Fruit fly (Drosophila melanogaster) whole organism, embryonic: ENCODE results near the gene Cul6.

ENCODE experiments used
- Bgb ChIP-seq: fragments of 200-800 bp; sonication (Bioruptor generic); IDR thresholded peaks from 2 replicates; pipeline ENCODE4 v1.3.6; 2022; ENCODE audit warnings: missing biosample characterization, missing genetic modification characterization; ENCODE audit not compliant: partially characterized antibody
- CG10209 ChIP-seq: fragments of 200-800 bp; sonication (Bioruptor generic); optimal IDR thresholded peaks from 3 replicates; lab custom pipeline; 2017; ENCODE audit warnings: missing biosample characterization, mild to moderate bottlenecking, missing genetic modification characterization, missing genetic modification reagents
- CG10959 ChIP-seq: fragments of 200-800 bp; sonication (Bioruptor generic); IDR thresholded peaks from 2 replicates; pipeline ENCODE4 v1.3.6; 2022; ENCODE audit warnings: missing biosample characterization, missing genetic modification characterization
- CG11085 ChIP-seq: fragments of 200-800 bp; sonication (Bioruptor generic); IDR thresholded peaks from 2 replicates; pipeline ENCODE4 v1.3.6; 2022; ENCODE audit warnings: missing biosample characterization, missing genetic modification characterization
- CG11398 ChIP-seq: fragments of 200-800 bp; sonication (Bioruptor generic); optimal IDR thresholded peaks from 2 replicates; lab custom pipeline; 2016; ENCODE audit warnings: missing biosample characterization, missing genetic modification characterization
- CG12299 ChIP-seq: fragments of 200-800 bp; sonication (Bioruptor generic); optimal IDR thresholded peaks from 2 replicates; lab custom pipeline; 2018; ENCODE audit warnings: missing biosample characterization, mild to moderate bottlenecking, missing genetic modification characterization
- CG13296 ChIP-seq: fragments of 200-800 bp; sonication (Bioruptor generic); optimal IDR thresholded peaks from 3 replicates; lab custom pipeline; 2018; ENCODE audit warnings: missing biosample characterization, mild to moderate bottlenecking, missing genetic modification characterization
- CG17328 ChIP-seq: fragments of 200-800 bp; sonication (Bioruptor generic); IDR thresholded peaks from 2 replicates; pipeline ENCODE4 v1.3.6; 2022; ENCODE audit warnings: missing biosample characterization, missing genetic modification characterization
- CG1832 ChIP-seq: fragments of 200-800 bp; sonication (Bioruptor generic); optimal IDR thresholded peaks from 2 replicates; lab custom pipeline; 2017; ENCODE audit warnings: missing biosample characterization, mild to moderate bottlenecking, missing genetic modification characterization, inconsistent platforms
- CG18476 ChIP-seq: fragments of 200-800 bp; sonication (Bioruptor generic); optimal IDR thresholded peaks from 2 replicates; lab custom pipeline; 2016; ENCODE audit warnings: missing biosample characterization, mild to moderate bottlenecking, missing genetic modification characterization
- CG2678 ChIP-seq: fragments of 200-800 bp; sonication (Bioruptor generic); optimal IDR thresholded peaks from 3 replicates; lab custom pipeline; 2019; ENCODE audit warnings: missing biosample characterization, mild to moderate bottlenecking, missing genetic modification characterization, moderate library complexity
- CG31365 ChIP-seq: fragments of 200-800 bp; sonication (Bioruptor generic); optimal IDR thresholded peaks from 2 replicates; lab custom pipeline; 2018; ENCODE audit warnings: missing biosample characterization, mild to moderate bottlenecking, missing genetic modification characterization
- CG43689 ChIP-seq: fragments of 200-800 bp; sonication (Bioruptor generic); IDR thresholded peaks from 2 replicates; pipeline ENCODE4 v1.3.6; 2022; ENCODE audit warnings: missing biosample characterization, missing genetic modification characterization
- CG4617 ChIP-seq: fragments of 200-800 bp; sonication (Bioruptor generic); optimal IDR thresholded peaks from 3 replicates; lab custom pipeline; 2016; ENCODE audit warnings: missing biosample characterization, missing genetic modification characterization, borderline replicate concordance
- CG7271 ChIP-seq: fragments of 200-800 bp; sonication (Bioruptor generic); optimal IDR thresholded peaks from 2 replicates; lab custom pipeline; 2018; ENCODE audit warnings: missing biosample characterization, mild to moderate bottlenecking, missing genetic modification characterization, moderate library complexity
- CG7372 ChIP-seq: fragments of 200-800 bp; sonication (Bioruptor generic); IDR thresholded peaks from 2 replicates; pipeline ENCODE4 v1.3.6; 2022; ENCODE audit warnings: missing biosample characterization, missing genetic modification characterization
- CG7745 ChIP-seq: fragments of 200-800 bp; sonication (Bioruptor generic); optimal IDR thresholded peaks from 2 replicates; lab custom pipeline; 2018; ENCODE audit warnings: missing biosample characterization, mild to moderate bottlenecking, missing genetic modification characterization, moderate library complexity
- CG8290 ChIP-seq, 3 experiments: fragments of 200-800 bp; sonication (Bioruptor generic); optimal IDR thresholded peaks; 2 replicates each; lab custom pipeline; 2016 to 2019; ENCODE audit warnings: missing biosample characterization in 3 of 3, missing genetic modification characterization in 3 of 3, mild to moderate bottlenecking in 2 of 3, moderate library complexity in 1 of 3
- Dbx ChIP-seq: fragments of 200-800 bp; sonication (Bioruptor generic); IDR thresholded peaks from 3 replicates; pipeline ENCODE4 v1.3.6; 2022; ENCODE audit warnings: missing biosample characterization, missing genetic modification characterization
- Dip2 ChIP-seq: fragments of 200-800 bp; sonication (Bioruptor generic); IDR thresholded peaks from 2 replicates; pipeline ENCODE4 v1.3.6; 2022; ENCODE audit warnings: missing biosample characterization, missing genetic modification characterization
- Fer3 ChIP-seq: fragments of 200-800 bp; sonication (Bioruptor generic); optimal IDR thresholded peaks from 2 replicates; lab custom pipeline; 2018; ENCODE audit warnings: missing biosample characterization, mild to moderate bottlenecking, missing genetic modification characterization, moderate library complexity
- Hand ChIP-seq: fragments of 200-800 bp; sonication (Bioruptor generic); optimal IDR thresholded peaks from 2 replicates; lab custom pipeline; 2017; ENCODE audit warnings: mild to moderate bottlenecking, missing biosample characterization, missing genetic modification reagents, missing genetic modification characterization
- Hmr ChIP-seq: fragments of 200-800 bp; sonication (Bioruptor generic); optimal IDR thresholded peaks from 3 replicates; lab custom pipeline; 2017; ENCODE audit warnings: mild to moderate bottlenecking, missing biosample characterization, missing genetic modification reagents, missing genetic modification characterization
- Jarid2 ChIP-seq: fragments of 200-800 bp; sonication (Bioruptor generic); optimal IDR thresholded peaks from 3 replicates; lab custom pipeline; 2017; ENCODE audit warnings: mild to moderate bottlenecking, missing biosample characterization, missing genetic modification reagents, missing genetic modification characterization
- NFAT ChIP-seq: fragments of 200-800 bp; sonication (Bioruptor generic); IDR thresholded peaks from 2 replicates; pipeline ENCODE4 v1.3.6; 2022; ENCODE audit warnings: missing biosample characterization, missing genetic modification characterization
- Neu2 ChIP-seq: fragments of 200-800 bp; sonication (Bioruptor generic); optimal IDR thresholded peaks from 3 replicates; lab custom pipeline; 2016; ENCODE audit warnings: missing biosample characterization, missing genetic modification characterization, borderline replicate concordance
- Nf-YA ChIP-seq: fragments of 200-800 bp; sonication (Bioruptor generic); IDR thresholded peaks from 2 replicates; pipeline ENCODE4 v1.3.6; 2022; ENCODE audit warnings: missing biosample characterization, missing genetic modification characterization
- Opbp ChIP-seq: fragments of 200-800 bp; sonication (Bioruptor generic); IDR thresholded peaks from 3 replicates; pipeline ENCODE4 v1.3.6; 2022; ENCODE audit warnings: missing biosample characterization, missing genetic modification characterization; ENCODE audit not compliant: partially characterized antibody
- Rfx ChIP-seq: fragments of 200-800 bp; sonication (Bioruptor generic); IDR thresholded peaks from 2 replicates; pipeline ENCODE4 v1.3.6; 2022; ENCODE audit warnings: missing biosample characterization, missing genetic modification characterization
- Sry-β ChIP-seq: fragments of 200-800 bp; sonication (Bioruptor generic); optimal IDR thresholded peaks from 2 replicates; lab custom pipeline; 2018; ENCODE audit warnings: missing biosample characterization, mild to moderate bottlenecking, missing genetic modification characterization, moderate library complexity
- Xrp1 ChIP-seq: fragments of 200-800 bp; sonication (Bioruptor generic); IDR thresholded peaks from 2 replicates; pipeline ENCODE4 v1.3.6; 2022; ENCODE audit warnings: missing biosample characterization, missing genetic modification characterization
- ash1 ChIP-seq: fragments of 200-800 bp; sonication (Bioruptor generic); optimal IDR thresholded peaks from 2 replicates; lab custom pipeline; 2018; ENCODE audit warnings: missing biosample characterization, mild to moderate bottlenecking, missing genetic modification characterization
- bcd ChIP-seq: fragments of 200-800 bp; sonication (Bioruptor generic); optimal IDR thresholded peaks from 2 replicates; lab custom pipeline; 2017; ENCODE audit warnings: missing biosample characterization, mild to moderate bottlenecking, missing genetic modification characterization
- btn ChIP-seq: fragments of 200-800 bp; sonication (Bioruptor generic); optimal IDR thresholded peaks from 2 replicates; lab custom pipeline; 2016; ENCODE audit warnings: missing biosample characterization, missing genetic modification characterization
- danr ChIP-seq: fragments of 200-800 bp; sonication (Bioruptor generic); IDR thresholded peaks from 2 replicates; pipeline ENCODE4 v1.3.6; 2022; ENCODE audit warnings: missing biosample characterization, missing genetic modification characterization
- dysf ChIP-seq: fragments of 200-800 bp; sonication (Bioruptor generic); IDR thresholded peaks from 3 replicates; pipeline ENCODE4 v1.3.6; 2022; ENCODE audit warnings: missing biosample characterization, missing genetic modification characterization
- fd102C ChIP-seq: fragments of 200-800 bp; sonication (Bioruptor generic); optimal IDR thresholded peaks from 2 replicates; lab custom pipeline; 2018; ENCODE audit warnings: missing biosample characterization, mild to moderate bottlenecking, missing genetic modification characterization, moderate library complexity
- lilli ChIP-seq: fragments of 200-800 bp; sonication (Bioruptor generic); optimal IDR thresholded peaks from 3 replicates; lab custom pipeline; 2016; ENCODE audit warnings: missing biosample characterization, missing genetic modification characterization
- maf-S ChIP-seq: fragments of 200-800 bp; sonication (Bioruptor generic); optimal IDR thresholded peaks from 2 replicates; lab custom pipeline; 2016; ENCODE audit warnings: missing biosample characterization, missing genetic modification characterization
- peb ChIP-seq: fragments of 200-800 bp; sonication (Bioruptor generic); IDR thresholded peaks from 2 replicates; pipeline ENCODE4 v1.3.6; 2022; ENCODE audit warnings: missing biosample characterization, missing genetic modification characterization
- pros ChIP-seq: fragments of 200-800 bp; sonication (Bioruptor generic); optimal IDR thresholded peaks from 3 replicates; lab custom pipeline; 2019; ENCODE audit warnings: missing biosample characterization, mild to moderate bottlenecking, missing genetic modification characterization, moderate library complexity
- ranshi ChIP-seq: fragments of 200-800 bp; sonication (Bioruptor generic); IDR thresholded peaks from 2 replicates; pipeline ENCODE4 v1.3.6; 2022; ENCODE audit warnings: missing biosample characterization, missing genetic modification characterization
- scrt ChIP-seq: fragments of 200-800 bp; sonication (Bioruptor generic); optimal IDR thresholded peaks from 2 replicates; lab custom pipeline; 2018; ENCODE audit warnings: missing biosample characterization, mild to moderate bottlenecking, missing genetic modification characterization, moderate library complexity
- slou ChIP-seq: fragments of 200-800 bp; sonication (Bioruptor generic); optimal IDR thresholded peaks from 3 replicates; lab custom pipeline; 2016; ENCODE audit warnings: missing biosample characterization, missing genetic modification characterization
- sr ChIP-seq: fragments of 200-800 bp; sonication (Bioruptor generic); IDR thresholded peaks from 3 replicates; pipeline ENCODE4 v1.3.6; 2022; ENCODE audit warnings: missing biosample characterization, missing genetic modification characterization
- ssp ChIP-seq: fragments of 200-800 bp; sonication (Bioruptor generic); IDR thresholded peaks from 2 replicates; pipeline ENCODE4 v1.3.6; 2022; ENCODE audit warnings: missing biosample characterization, missing genetic modification characterization
- tgo ChIP-seq: fragments of 200-800 bp; sonication (Bioruptor generic); IDR thresholded peaks from 3 replicates; pipeline ENCODE4 v1.3.6; 2022; ENCODE audit warnings: missing biosample characterization, missing genetic modification characterization
- vnd ChIP-seq: fragments of 200-800 bp; sonication (Bioruptor generic); IDR thresholded peaks from 3 replicates; pipeline ENCODE4 v1.3.6; 2022; ENCODE audit warnings: missing biosample characterization, missing genetic modification characterization; ENCODE audit not compliant: partially characterized antibody
- vvl ChIP-seq: fragments of 200-800 bp; sonication (Bioruptor generic); IDR thresholded peaks from 2 replicates; pipeline ENCODE4 v1.3.6; 2022; ENCODE audit warnings: missing biosample characterization, missing genetic modification characterization

Gene Cul6

dm6 chr3L:13046758-13047157 lies 35.3 kb upstream of the Cul6 start, which contains the start of gene CG11279 (continued):
- TF ChIP-seq CG31365 (tag; lab: Kevin White, UChicago) (no peak), CG13296 (GFP tag; lab: Kevin White, UChicago) (no peak), CG7271 (tag; lab: Kevin White, UChicago) (no peak), slou (GFP tag; lab: Kevin White, UChicago) (no peak), Hmr (no peak), dysf (no peak), CG10959 (GFP tag; lab: Robert Waterston, UW) (no peak), Bgb (GFP tag; lab: Robert Waterston, UW) (peak; percentile 78), CG18476 (GFP tag; lab: Kevin White, UChicago) (no peak), tgo (GFP tag; lab: Robert Waterston, UW) (no peak), CG7745 (tag; lab: Kevin White, UChicago) (no peak), Xrp1 (GFP tag; lab: Robert Waterston, UW) (0 out of 2 replicates have a peak, but pooled peaks have one; percentile 18), fd102C (GFP tag; lab: Kevin White, UChicago) (no peak), bcd (GFP tag; lab: Kevin White, UChicago) (no peak), CG17328 (no peak), vvl (GFP tag; lab: Robert Waterston, UW) (no peak)

- TF ChIP-seq CG11398 (GFP tag; lab: Kevin White, UChicago) (no peak), CG43689 (GFP tag; lab: Robert Waterston, UW) (no peak), Sry-β (GFP tag; lab: Kevin White, UChicago) (no peak), Rfx (0 out of 2 replicates have a peak, but pooled peaks have one; percentile 50), CG12299 (tag; lab: Kevin White, UChicago) (peak; percentile 10), maf-S (GFP tag; lab: Kevin White, UChicago) (no peak), Neu2 (GFP tag; lab: Kevin White, UChicago) (no peak), CG11085 (no peak), CG8290 (GFP tag; optimal IDR thresholded peaks at IDR 0.05; lab: Kevin White, UChicago) (no peak), CG8290 (tag; optimal IDR thresholded peaks at IDR 0.05; lab: Kevin White, UChicago) (peak in 1 of 2 experiments; percentile 48), scrt (no peak), ranshi (GFP tag; lab: Robert Waterston, UW) (no peak), Fer3 (tag; lab: Kevin White, UChicago) (no peak), CG4617 (GFP tag; lab: Kevin White, UChicago) (peak; percentile 84), Jarid2 (GFP tag; lab: Kevin White, UChicago) (peak; percentile 41), CG10209 (no peak), pros (peak; percentile 34), peb (no peak), vnd (GFP tag; lab: Robert Waterston, UW) (peak; percentile 64), ssp (GFP tag; lab: Robert Waterston, UW) (0 out of 2 replicates have a peak, but pooled peaks have one; percentile 19), CG2678 (peak; percentile 45), Nf-YA (GFP tag; lab: Robert Waterston, UW) (no peak), NFAT (GFP tag; lab: Robert Waterston, UW) (no peak), sr (GFP tag; lab: Robert Waterston, UW) (peak; percentile 59; the same call in 1 of the 3 replicates), CG7372 (GFP tag; lab: Robert Waterston, UW) (no peak), btn (GFP tag; lab: Kevin White, UChicago) (no peak), lilli (GFP tag; lab: Kevin White, UChicago) (no peak), Opbp (GFP tag; lab: Robert Waterston, UW) (peak; percentile 84), danr (GFP tag; lab: Robert Waterston, UW) (no peak), Hand (no peak), CG1832 (no peak), Dip2 (no peak), CG17328 (no peak), ash1 (GFP tag; lab: Kevin White, UChicago) (no peak), Dbx (GFP tag; lab: Robert Waterston, UW) (peak; percentile 45; the same call in 1 of the 3 replicates)
These were observed 32.9 kb upstream of the Cul6 start, which contains the start of gene Syx13 for dm6 chr3L:13044335-13044814. Syx13 (plus strand) TSS chr3L:13044434.
